Worm (Caenorhabditis elegans): ENCODE results near the gene pals-33.

DNA sequence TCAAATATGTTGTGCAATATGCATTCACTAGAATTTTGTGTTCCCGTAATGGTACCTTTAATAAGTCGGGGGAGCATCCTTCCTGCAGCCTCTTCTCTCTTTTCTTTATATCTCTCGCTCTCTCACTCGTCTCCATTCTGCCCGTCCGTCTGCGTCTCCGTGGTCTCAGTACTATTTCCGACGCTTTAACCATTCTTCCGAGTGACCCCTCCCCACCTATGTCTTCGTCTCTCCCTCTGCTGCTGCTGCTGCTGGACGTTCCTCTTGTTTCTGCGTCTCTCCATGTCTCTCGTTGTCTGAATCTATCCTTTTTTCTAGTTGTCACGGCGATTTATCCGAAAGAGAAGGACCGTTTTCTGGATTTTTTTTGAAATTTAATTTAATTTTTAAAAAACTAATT lies 30.7 kb downstream of the pals-33 start:
- TF ChIP-seq T22C8.4 (GFP tag; IDR thresholded peaks at IDR 0.05) (no peak), tab-1 (GFP tag; IDR thresholded peaks at IDR 0.05) (no peak), ztf-29 (GFP tag; IDR thresholded peaks at IDR 0.05) (no peak), ref-1 (GFP tag; conservative IDR thresholded peaks at IDR 0.05) (no peak), flt-1 (GFP tag; IDR thresholded peaks at IDR 0.05) (peak; percentile 69; the same call in 1 of the 2 replicates), med-1 (GFP tag; optimal IDR thresholded peaks at IDR 0.05; ENCODE audit: insufficient read depth) (no peak), cog-1 (tag; optimal IDR thresholded peaks at IDR 0.05) (peak; percentile 11)

Data from whole organism, midembryonic.